Fruit fly (Drosophila melanogaster) whole organism, pupa: ENCODE results near the gene CG10970.

Experiments
- CG15710 ChIP-seq: fragments of 200-800 bp; sonication (Bioruptor generic); optimal IDR thresholded peaks from 2 replicates; lab custom pipeline; 2018; ENCODE audit warnings: missing biosample characterization, mild to moderate bottlenecking, missing genetic modification characterization, moderate library complexity
- CG8159 ChIP-seq: fragments of 200-800 bp; sonication (Bioruptor generic); optimal IDR thresholded peaks from 3 replicates; lab custom pipeline; 2018; ENCODE audit warnings: missing biosample characterization, mild to moderate bottlenecking, missing genetic modification characterization, moderate library complexity
- D1 ChIP-seq: fragments of 200-800 bp; sonication (Bioruptor generic); optimal IDR thresholded peaks from 2 replicates; lab custom pipeline; 2018; ENCODE audit warnings: missing biosample characterization, mild to moderate bottlenecking, missing genetic modification characterization, moderate library complexity
- EcR ChIP-seq: fragments of 200-800 bp; sonication (Bioruptor generic); optimal IDR thresholded peaks from 3 replicates; lab custom pipeline; 2019; ENCODE audit warnings: missing biosample characterization, missing genetic modification characterization, mild to moderate bottlenecking, moderate library complexity, missing genetic modification reagents
- Pif1A ChIP-seq: fragments of 200-800 bp; sonication (Bioruptor generic); optimal IDR thresholded peaks from 3 replicates; lab custom pipeline; 2016; ENCODE audit warnings: missing biosample characterization, missing genetic modification characterization
- Snoo ChIP-seq: fragments of 200-800 bp; sonication (Bioruptor generic); optimal IDR thresholded peaks from 3 replicates; lab custom pipeline; 2017; ENCODE audit warnings: missing biosample characterization, mild to moderate bottlenecking, missing genetic modification characterization, inconsistent platforms

DNA sequence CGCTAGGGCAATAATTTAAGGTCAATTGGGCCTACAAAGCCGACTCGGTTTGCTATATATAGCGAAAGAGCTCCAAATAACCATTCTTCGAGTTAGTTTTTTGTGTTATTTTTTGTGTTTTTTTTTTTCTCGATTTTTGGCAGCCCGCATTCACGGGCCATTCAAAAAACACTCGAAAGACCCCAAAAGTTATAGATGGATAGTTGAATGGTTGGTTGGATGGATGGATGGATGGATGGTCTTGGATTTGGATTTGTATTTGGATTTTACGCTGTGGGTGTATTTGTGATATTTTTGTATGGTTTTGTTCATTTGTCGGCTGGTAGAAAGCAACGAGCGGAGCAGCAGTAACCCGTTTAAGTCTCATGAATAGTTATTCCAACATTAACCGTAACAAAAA, 7.2 kb downstream of the CG10970 start:
- TF ChIP-seq Snoo (tag; lab: Kevin White, UChicago) = no peak
- TF ChIP-seq D1 (tag; lab: Kevin White, UChicago) = no peak
- no peak for TF ChIP-seq Pif1A (GFP tag; lab: Kevin White, UChicago)
- TF ChIP-seq EcR (GFP tag; lab: Kevin White, UChicago) = no peak
- no peak for TF ChIP-seq CG15710 (tag; lab: Kevin White, UChicago)
- TF ChIP-seq CG8159 = no peak
